Fruit fly (Drosophila melanogaster) whole organism, embryonic: ENCODE data around the gene Cpr64Ab.

Source experiments
- Blimp-1 ChIP-seq: fragments of 200-800 bp; sonication (Bioruptor generic); optimal IDR thresholded peaks from 3 replicates; lab custom pipeline; 2018; ENCODE audit warnings: missing biosample characterization, missing genetic modification characterization, mild to moderate bottlenecking, moderate library complexity, missing genetic modification reagents
- CG10147 ChIP-seq: fragments of 200-800 bp; sonication (Bioruptor generic); optimal IDR thresholded peaks from 2 replicates; lab custom pipeline; 2019; ENCODE audit warnings: missing biosample characterization, mild to moderate bottlenecking, missing genetic modification characterization, moderate library complexity
- CG10543 ChIP-seq: fragments of 200-800 bp; sonication (Bioruptor generic); optimal IDR thresholded peaks from 3 replicates; lab custom pipeline; 2017; ENCODE audit warnings: missing biosample characterization, mild to moderate bottlenecking, missing genetic modification characterization, moderate library complexity
- CG14710 ChIP-seq: fragments of 200-800 bp; sonication (Bioruptor generic); optimal IDR thresholded peaks from 3 replicates; lab custom pipeline; 2019; ENCODE audit warnings: missing biosample characterization, mild to moderate bottlenecking, missing genetic modification characterization, moderate library complexity
- CG15269 ChIP-seq: fragments of 200-800 bp; sonication (Bioruptor generic); optimal IDR thresholded peaks from 2 replicates; lab custom pipeline; 2018; ENCODE audit warnings: missing biosample characterization, mild to moderate bottlenecking, missing genetic modification characterization, moderate library complexity
- CG17361 ChIP-seq: fragments of 200-800 bp; sonication (Bioruptor generic); IDR thresholded peaks from 3 replicates; pipeline ENCODE4 v1.3.6; 2022; ENCODE audit warnings: missing biosample characterization, missing genetic modification characterization
- CG2120 ChIP-seq: fragments of 200-800 bp; sonication (Bioruptor generic); optimal IDR thresholded peaks from 3 replicates; lab custom pipeline; 2016; ENCODE audit warnings: missing biosample characterization, missing genetic modification characterization
- CG2875 ChIP-seq: fragments of 200-800 bp; sonication (Bioruptor generic); optimal IDR thresholded peaks from 2 replicates; lab custom pipeline; 2017; ENCODE audit warnings: missing biosample characterization, mild to moderate bottlenecking, missing genetic modification characterization, missing genetic modification reagents
- CG30403 ChIP-seq: fragments of 200-800 bp; sonication (Bioruptor generic); optimal IDR thresholded peaks from 3 replicates; lab custom pipeline; 2016; ENCODE audit warnings: missing biosample characterization, missing genetic modification characterization
- CG31365 ChIP-seq: fragments of 200-800 bp; sonication (Bioruptor generic); optimal IDR thresholded peaks from 2 replicates; lab custom pipeline; 2018; ENCODE audit warnings: missing biosample characterization, mild to moderate bottlenecking, missing genetic modification characterization
- CG3838 ChIP-seq: fragments of 200-800 bp; sonication (Bioruptor generic); optimal IDR thresholded peaks from 3 replicates; lab custom pipeline; 2016; ENCODE audit warnings: missing biosample characterization, missing genetic modification characterization
- CG4617 ChIP-seq: fragments of 200-800 bp; sonication (Bioruptor generic); optimal IDR thresholded peaks from 3 replicates; lab custom pipeline; 2016; ENCODE audit warnings: missing biosample characterization, missing genetic modification characterization, borderline replicate concordance
- CG4730 ChIP-seq: fragments of 200-800 bp; sonication (Bioruptor generic); IDR thresholded peaks from 2 replicates; pipeline ENCODE4 v1.3.6; 2022; ENCODE audit warnings: missing biosample characterization, missing genetic modification characterization
- CG7928 ChIP-seq: fragments of 200-800 bp; sonication (Bioruptor generic); optimal IDR thresholded peaks from 2 replicates; lab custom pipeline; 2017; ENCODE audit warnings: missing biosample characterization, mild to moderate bottlenecking, missing genetic modification characterization
- CG8290 ChIP-seq, 3 experiments: fragments of 200-800 bp; sonication (Bioruptor generic); optimal IDR thresholded peaks; 2 replicates each; lab custom pipeline; 2016 to 2019; ENCODE audit warnings: missing biosample characterization in 3 of 3, missing genetic modification characterization in 3 of 3, mild to moderate bottlenecking in 2 of 3, moderate library complexity in 1 of 3
- CG9437 ChIP-seq: fragments of 200-800 bp; sonication (Bioruptor generic); optimal IDR thresholded peaks from 2 replicates; lab custom pipeline; 2018; ENCODE audit warnings: missing biosample characterization, mild to moderate bottlenecking, missing genetic modification characterization
- H15 ChIP-seq: fragments of 200-800 bp; sonication (Bioruptor generic); IDR thresholded peaks from 3 replicates; pipeline ENCODE4 v1.3.6; 2022; ENCODE audit warnings: missing biosample characterization, missing genetic modification characterization
- HLHmδ ChIP-seq: fragments of 200-800 bp; sonication (Bioruptor generic); optimal IDR thresholded peaks from 2 replicates; lab custom pipeline; 2018; ENCODE audit warnings: missing biosample characterization, mild to moderate bottlenecking, missing genetic modification characterization, moderate library complexity
- Med ChIP-seq: fragments of 200-800 bp; sonication (Bioruptor generic); peaks from one replicate; lab custom pipeline; 2016; ENCODE audit warnings: missing biosample characterization, missing genetic modification characterization, mild to moderate bottlenecking, inconsistent platforms, moderate library complexity
- Meics ChIP-seq: fragments of 200-800 bp; sonication (Bioruptor generic); optimal IDR thresholded peaks from 2 replicates; lab custom pipeline; 2017; ENCODE audit warnings: missing biosample characterization, mild to moderate bottlenecking, missing genetic modification characterization
- Nf-YB ChIP-seq: fragments of 200-800 bp; sonication (Bioruptor generic); optimal IDR thresholded peaks from 3 replicates; lab custom pipeline; 2019; ENCODE audit warnings: missing biosample characterization, mild to moderate bottlenecking, missing genetic modification characterization, moderate library complexity
- Sry-β ChIP-seq: fragments of 200-800 bp; sonication (Bioruptor generic); optimal IDR thresholded peaks from 2 replicates; lab custom pipeline; 2018; ENCODE audit warnings: missing biosample characterization, mild to moderate bottlenecking, missing genetic modification characterization, moderate library complexity
- Ssrp ChIP-seq: fragments of 200-800 bp; sonication (Bioruptor generic); optimal IDR thresholded peaks from 2 replicates; lab custom pipeline; 2018; ENCODE audit warnings: missing biosample characterization, mild to moderate bottlenecking, missing genetic modification characterization, moderate library complexity
- Stat92E ChIP-seq, 3 experiments: fragments of >200 bp in 2 of 3; fragments of 200-800 bp in 1 of 3; sonication (Bioruptor generic) in 1 of 3; optimal IDR thresholded peaks; 2 replicates each; lab custom pipeline; 2017 to 2019; ENCODE audit warnings: missing biosample characterization in 3 of 3, missing genetic modification characterization in 3 of 3, mild to moderate bottlenecking in 1 of 3, moderate library complexity in 1 of 3
- Trl ChIP-seq, 3 experiments: fragments of >200 bp in 2 of 3; fragments of 200-800 bp in 1 of 3; sonication (Bioruptor generic) in 1 of 3; optimal IDR thresholded peaks; 2 replicates in 1 of 3; 3 replicates in 2 of 3; lab custom pipeline; 2016 to 2017; ENCODE audit warnings: missing biosample characterization in 1 of 3, missing genetic modification characterization in 1 of 3
- abd-A ChIP-seq: fragments of 200-800 bp; sonication (Bioruptor generic); optimal IDR thresholded peaks from 3 replicates; lab custom pipeline; 2019; ENCODE audit warnings: missing biosample characterization, mild to moderate bottlenecking, missing genetic modification characterization, moderate library complexity
- ac ChIP-seq: fragments of 200-800 bp; sonication (Bioruptor generic); optimal IDR thresholded peaks from 3 replicates; lab custom pipeline; 2017; ENCODE audit warnings: missing biosample characterization, mild to moderate bottlenecking, missing genetic modification characterization
- cg ChIP-seq: fragments of 200-800 bp; sonication (Bioruptor generic); optimal IDR thresholded peaks from 3 replicates; lab custom pipeline; 2019; ENCODE audit warnings: missing biosample characterization, mild to moderate bottlenecking, missing genetic modification characterization, moderate library complexity
- chinmo ChIP-seq: fragments of 200-800 bp; sonication (Bioruptor generic); IDR thresholded peaks from 4 replicates; pipeline ENCODE4 v1.3.6; 2022; ENCODE audit warnings: missing biosample characterization, missing genetic modification characterization; ENCODE audit not compliant: partially characterized antibody
- dmrt99B ChIP-seq: fragments of 200-800 bp; sonication (Bioruptor generic); optimal IDR thresholded peaks from 2 replicates; lab custom pipeline; 2018; ENCODE audit warnings: missing biosample characterization, mild to moderate bottlenecking, missing genetic modification characterization, moderate library complexity
- eve ChIP-seq, 2 experiments: fragments of >200 bp; optimal IDR thresholded peaks; 2 replicates each; lab custom pipeline; 2017; ENCODE audit warnings: missing biosample characterization in 2 of 2, missing genetic modification characterization in 2 of 2
- fd64A ChIP-seq: fragments of 200-800 bp; sonication (Bioruptor generic); optimal IDR thresholded peaks from 3 replicates; lab custom pipeline; 2018; ENCODE audit warnings: missing biosample characterization, mild to moderate bottlenecking, missing genetic modification characterization
- ftz-f1 ChIP-seq: fragments of 200-800 bp; sonication (Bioruptor generic); optimal IDR thresholded peaks from 2 replicates; lab custom pipeline; 2016; ENCODE audit warnings: missing biosample characterization, missing genetic modification characterization
- grau ChIP-seq: fragments of 200-800 bp; optimal IDR thresholded peaks from 3 replicates; lab custom pipeline; 2019; ENCODE audit warnings: missing biosample characterization, mild to moderate bottlenecking, missing genetic modification characterization, moderate library complexity
- gro ChIP-seq: fragments of 200-800 bp; sonication (Bioruptor generic); optimal IDR thresholded peaks from 2 replicates; lab custom pipeline; 2016; ENCODE audit warnings: missing biosample characterization, missing genetic modification characterization
- gsb ChIP-seq: fragments of 200-800 bp; sonication (Bioruptor generic); IDR thresholded peaks from 2 replicates; pipeline ENCODE4 v1.3.6; 2022; ENCODE audit warnings: missing biosample characterization, missing genetic modification characterization
- kni ChIP-seq: fragments of 200-800 bp; sonication (Bioruptor generic); optimal IDR thresholded peaks from 3 replicates; lab custom pipeline; 2017; ENCODE audit warnings: mild to moderate bottlenecking, missing biosample characterization, missing genetic modification reagents, missing genetic modification characterization
- lola ChIP-seq, 3 experiments: fragments of >200 bp in 2 of 3; fragments of 200-800 bp in 1 of 3; sonication (Bioruptor generic) in 1 of 3; optimal IDR thresholded peaks; 2 replicates each; lab custom pipeline; 2017 to 2019; ENCODE audit warnings: missing biosample characterization in 3 of 3, missing genetic modification characterization in 3 of 3, mild to moderate bottlenecking in 1 of 3, moderate library complexity in 1 of 3
- mld ChIP-seq: fragments of 200-800 bp; sonication (Bioruptor generic); IDR thresholded peaks from 3 replicates; pipeline ENCODE4 v1.3.6; 2022; ENCODE audit warnings: missing biosample characterization, missing genetic modification characterization; ENCODE audit not compliant: partially characterized antibody
- onecut ChIP-seq: fragments of 200-800 bp; sonication (Bioruptor generic); IDR thresholded peaks from 2 replicates; pipeline ENCODE4 v1.3.6; 2022; ENCODE audit warnings: missing biosample characterization, missing genetic modification characterization
- org-1 ChIP-seq: fragments of 200-800 bp; sonication (Bioruptor generic); optimal IDR thresholded peaks from 2 replicates; lab custom pipeline; 2017; ENCODE audit warnings: missing biosample characterization, missing genetic modification characterization
- phol ChIP-seq: fragments of 200-800 bp; sonication (Bioruptor generic); optimal IDR thresholded peaks from 3 replicates; lab custom pipeline; 2018; ENCODE audit warnings: missing biosample characterization, mild to moderate bottlenecking, missing genetic modification characterization, moderate library complexity
- stc ChIP-seq: fragments of 200-800 bp; sonication (Bioruptor generic); IDR thresholded peaks from 2 replicates; pipeline ENCODE4 v1.3.6; 2022; ENCODE audit warnings: missing biosample characterization, missing genetic modification characterization
- sug ChIP-seq: fragments of 200-800 bp; optimal IDR thresholded peaks from 2 replicates; lab custom pipeline; 2019; ENCODE audit warnings: missing biosample characterization, mild to moderate bottlenecking, missing genetic modification characterization, moderate library complexity
- tgo ChIP-seq: fragments of 200-800 bp; sonication (Bioruptor generic); IDR thresholded peaks from 3 replicates; pipeline ENCODE4 v1.3.6; 2022; ENCODE audit warnings: missing biosample characterization, missing genetic modification characterization
- tna ChIP-seq: fragments of 200-800 bp; sonication (Bioruptor generic); IDR thresholded peaks from 2 replicates; pipeline ENCODE4 v1.3.6; 2022; ENCODE audit warnings: missing biosample characterization, missing genetic modification characterization; ENCODE audit not compliant: partially characterized antibody
- zf30C ChIP-seq: fragments of 200-800 bp; sonication (Bioruptor generic); optimal IDR thresholded peaks from 3 replicates; lab custom pipeline; 2018; ENCODE audit warnings: missing biosample characterization, mild to moderate bottlenecking, missing genetic modification characterization

Gene Cpr64Ab

dm6 chr3L:4233603-4234277 is 22.4 kb upstream of the Cpr64Ab start (continued):
- no peak for TF ChIP-seq H15 (GFP tag; lab: Robert Waterston, UW)
- no peak for TF ChIP-seq Sry-β (GFP tag; lab: Kevin White, UChicago)
- no peak for TF ChIP-seq CG4730 (GFP tag; lab: Robert Waterston, UW)
- peak; percentile 54 to 69 for TF ChIP-seq Trl (optimal IDR thresholded peaks at IDR 0.05; lab: Kevin White, UChicago)
- no peak for TF ChIP-seq Trl (GFP tag; optimal IDR thresholded peaks at IDR 0.05; lab: Kevin White, UChicago)
- no peak for TF ChIP-seq CG31365
- no peak for TF ChIP-seq lola (GFP tag; optimal IDR thresholded peaks at IDR 0.05; lab: Kevin White, UChicago)
- TF ChIP-seq abd-A (tag; lab: Kevin White, UChicago), result peak; percentile 28
- TF ChIP-seq CG2875 (GFP tag; lab: Kevin White, UChicago), result no peak
- TF ChIP-seq Stat92E (GFP tag; optimal IDR thresholded peaks at IDR 0.05; lab: Kevin White, UChicago), result no peak
- TF ChIP-seq cg (GFP tag; lab: Kevin White, UChicago), result peak; percentile 94
- peak; percentile 36 for TF ChIP-seq HLHmδ (GFP tag; lab: Kevin White, UChicago)
- TF ChIP-seq CG8290 (GFP tag; optimal IDR thresholded peaks at IDR 0.05; lab: Kevin White, UChicago), result no peak
- TF ChIP-seq CG8290 (tag; optimal IDR thresholded peaks at IDR 0.05; lab: Kevin White, UChicago), result peak in 1 of 2 experiments; percentile 10
- TF ChIP-seq zf30C (GFP tag; lab: Kevin White, UChicago), result no peak
- TF ChIP-seq Meics (GFP tag; lab: Kevin White, UChicago), result no peak
- TF ChIP-seq stc, result no peak
- TF ChIP-seq tna (GFP tag; lab: Robert Waterston, UW), result peak; percentile 30; the same call in 1 of the 2 replicates
- TF ChIP-seq eve (GFP tag; optimal IDR thresholded peaks at IDR 0.05; lab: Kevin White, UChicago), result no peak
- no peak for TF ChIP-seq Ssrp (tag; lab: Kevin White, UChicago)
- peak; percentile 8 for TF ChIP-seq CG10543 (GFP tag; lab: Kevin White, UChicago)
- TF ChIP-seq kni, result peak; percentile 19
- no peak for TF ChIP-seq ftz-f1
- peak; percentile 54 for TF ChIP-seq Med (GFP tag; lab: Kevin White, UChicago)
- TF ChIP-seq chinmo (GFP tag; lab: Robert Waterston, UW), result peak; percentile 83; the same call in 1 of the 4 replicates
- no peak for TF ChIP-seq CG3838 (GFP tag; lab: Kevin White, UChicago)
- peak; percentile 61 for TF ChIP-seq Nf-YB (GFP tag; lab: Kevin White, UChicago)
- no peak for TF ChIP-seq mld
- no peak for TF ChIP-seq CG30403 (GFP tag; lab: Kevin White, UChicago)
- TF ChIP-seq tgo, result no peak
- peak; percentile 65 for TF ChIP-seq onecut

- TF ChIP-seq dmrt99B (tag; lab: Kevin White, UChicago), result peak; percentile 44
- peak; percentile 22 for TF ChIP-seq gro (GFP tag; lab: Kevin White, UChicago)
- no peak for TF ChIP-seq fd64A (GFP tag; lab: Kevin White, UChicago)
- peak; percentile 30 for TF ChIP-seq grau
- peak; percentile 50 for TF ChIP-seq ac (GFP tag; lab: Kevin White, UChicago)
- TF ChIP-seq CG9437 (GFP tag; lab: Kevin White, UChicago), result peak; percentile 24
- peak; percentile 2 for TF ChIP-seq org-1
- no peak for TF ChIP-seq CG7928 (GFP tag; lab: Kevin White, UChicago)
- peak; percentile 57; the same call in 2 of the 3 replicates for TF ChIP-seq CG17361 (GFP tag; lab: Robert Waterston, UW)
- peak; percentile 91 for TF ChIP-seq sug (tag; lab: Kevin White, UChicago)
- TF ChIP-seq Blimp-1 (GFP tag; lab: Kevin White, UChicago), result peak; percentile 1
- no peak for TF ChIP-seq CG10147 (GFP tag; lab: Kevin White, UChicago)
- peak; percentile 9 for TF ChIP-seq CG15269 (tag; lab: Kevin White, UChicago)
- TF ChIP-seq gsb (GFP tag; lab: Robert Waterston, UW), result no peak
- TF ChIP-seq CG14710 (tag; lab: Kevin White, UChicago), result peak; percentile 10
- no peak for TF ChIP-seq CG4617 (GFP tag; lab: Kevin White, UChicago)
- TF ChIP-seq CG2120 (GFP tag; lab: Kevin White, UChicago), result peak; percentile 41
- peak; percentile 52 for TF ChIP-seq phol
These were observed 21.5 kb upstream of the Cpr64Ab start for dm6 chr3L:4232724-4233367.
